Fruit fly (Drosophila melanogaster): ENCODE measurements around the gene CG42583.
"Not testable (repeated sequence)": the region's sequence is repeated elsewhere in the genome, so short reads cannot be mapped to it uniquely, and the experiment has no call there.

CG42583 gene

dm6 chrX:20140710-20141109, 1.1 kb downstream of the CG42583 start, which contains the start of gene CG34332:
CG34332 (plus strand) TSS chrX:20141010.
- TF ChIP-seq usp (GFP tag; optimal IDR thresholded peaks at IDR 0.05) (no peak), br (GFP tag; optimal IDR thresholded peaks at IDR 0.05) (no peak), Myc (optimal IDR thresholded peaks at IDR 0.05) (no peak), Vsx2 (GFP tag; optimal IDR thresholded peaks at IDR 0.05; ENCODE audit: partially characterized antibody) (no peak), OdsH (GFP tag; optimal IDR thresholded peaks at IDR 0.05) (no peak), Dif (GFP tag; optimal IDR thresholded peaks at IDR 0.05; ENCODE audit: partially characterized antibody) (no peak)

DNA sequence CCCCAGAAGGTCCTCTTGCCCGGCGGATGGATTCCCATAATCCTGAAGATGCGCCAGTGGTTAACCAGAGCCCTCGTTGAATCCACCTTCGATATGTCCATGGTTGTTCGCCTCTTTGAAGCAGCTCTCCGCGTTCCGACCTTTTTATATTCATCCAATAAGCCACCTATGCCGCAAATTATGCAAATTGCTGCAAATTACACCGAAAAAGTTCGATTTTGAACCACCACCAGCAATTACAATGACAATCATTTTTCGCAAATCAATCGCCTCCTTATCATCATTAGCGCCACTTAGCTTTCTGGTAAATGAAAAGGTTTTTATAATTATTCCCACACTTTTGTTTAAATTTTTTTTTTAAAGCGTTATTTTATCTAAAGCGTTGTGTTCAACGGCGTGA, 3.5 kb downstream of the CG42583 start, which contains the start of gene Or19a:
Gene Or19a, minus strand, starts transcription at position 101 of the 400 bp plus-strand sequence.
- TF ChIP-seq pan (optimal IDR thresholded peaks at IDR 0.05); CrebA (GFP tag; optimal IDR thresholded peaks at IDR 0.05; ENCODE audit: borderline replicate concordance); Hr78 (GFP tag; optimal IDR thresholded peaks at IDR 0.05): not testable (repeated sequence)

DNA sequence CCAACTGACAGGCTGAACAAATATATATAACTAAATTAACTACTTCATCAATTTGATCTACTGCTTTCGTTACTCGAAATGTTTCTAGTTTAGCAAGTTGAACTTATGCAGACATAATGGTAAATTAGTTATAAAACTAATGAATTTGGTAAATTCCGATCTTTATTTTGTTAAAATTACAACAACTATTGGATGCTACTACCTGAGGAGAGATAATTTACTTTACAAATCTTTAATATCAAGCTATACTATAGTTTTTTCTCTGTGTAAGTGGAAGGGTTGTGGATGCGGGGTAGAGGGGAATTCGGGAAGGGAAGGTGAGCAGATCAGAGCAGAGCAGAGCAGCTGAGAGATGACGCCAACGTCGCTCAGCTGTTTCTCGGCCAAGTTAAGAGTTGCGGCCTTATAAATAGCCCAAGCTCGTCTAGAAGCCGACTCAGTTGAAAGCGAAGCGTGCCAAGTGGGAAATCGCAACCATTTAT, 8.1 kb downstream of the CG42583 start, which contains the start of gene aspr:
Gene aspr, plus strand, starts transcription at position 432 of the 482 bp plus-strand sequence.
- no peak for TF ChIP-seq Rel (GFP tag; optimal IDR thresholded peaks at IDR 0.05)
- TF ChIP-seq Rel (tag; optimal IDR thresholded peaks at IDR 0.05) = no peak
- no peak for TF ChIP-seq Mio (GFP tag; optimal IDR thresholded peaks at IDR 0.05)
- no peak for TF ChIP-seq dmrt93B (GFP tag; optimal IDR thresholded peaks at IDR 0.05)
- no peak for TF ChIP-seq lola (GFP tag; optimal IDR thresholded peaks at IDR 0.05)
- TF ChIP-seq Dif (GFP tag; optimal IDR thresholded peaks at IDR 0.05; ENCODE audit: partially characterized antibody) = no peak
- TF ChIP-seq OdsH (GFP tag; optimal IDR thresholded peaks at IDR 0.05) = no peak
- no peak for TF ChIP-seq usp (GFP tag; optimal IDR thresholded peaks at IDR 0.05)
- TF ChIP-seq sv (GFP tag; optimal IDR thresholded peaks at IDR 0.05) = no peak
- TF ChIP-seq HLH106 (tag; optimal IDR thresholded peaks at IDR 0.05) = no peak
- TF ChIP-seq CG9705 (GFP tag; optimal IDR thresholded peaks at IDR 0.05) = no peak

DNA sequence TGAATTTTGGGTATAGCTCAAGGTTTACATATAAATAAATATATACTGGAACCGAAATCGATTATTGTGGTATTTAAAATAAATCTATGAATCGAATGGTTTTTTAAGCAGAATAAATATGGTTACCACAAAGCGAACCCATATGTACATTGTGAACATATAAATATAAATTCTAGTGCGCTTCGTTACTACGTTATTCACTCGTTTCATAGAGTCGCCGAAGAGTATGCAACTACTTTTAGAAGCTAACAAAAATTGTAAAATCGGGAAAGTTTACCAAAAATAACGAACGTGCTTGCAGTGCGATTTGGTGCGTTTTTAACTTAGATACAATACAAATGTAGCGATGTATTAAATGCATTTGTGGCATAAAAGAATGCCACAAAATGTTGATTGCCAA, 16.4 kb downstream of the CG42583 start:
- TF ChIP-seq psq (GFP tag; optimal IDR thresholded peaks at IDR 0.05) = no peak

DNA sequence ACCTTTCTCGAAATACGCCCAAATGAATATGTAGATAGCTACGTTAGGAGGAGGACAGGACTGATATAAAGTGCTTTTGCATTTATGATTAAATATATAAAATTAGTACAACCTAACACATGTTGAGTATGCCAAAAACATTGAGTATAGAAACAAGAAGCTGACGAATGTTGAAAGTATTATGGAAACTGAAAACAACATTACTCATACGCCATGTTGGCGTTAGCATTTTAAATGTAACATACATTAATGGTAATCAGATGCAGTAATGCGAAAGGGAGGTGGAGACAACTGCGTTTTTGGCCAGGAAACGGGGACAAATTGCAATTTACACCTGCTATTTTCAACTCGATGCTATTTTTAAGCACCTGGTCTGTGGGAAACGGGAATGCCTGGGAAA, 18.9 kb downstream of the CG42583 start:
- no peak for TF ChIP-seq GATAd (GFP tag; optimal IDR thresholded peaks at IDR 0.05)
- no peak for TF ChIP-seq h (GFP tag; optimal IDR thresholded peaks at IDR 0.05)
- TF ChIP-seq CrebA (GFP tag; optimal IDR thresholded peaks at IDR 0.05; ENCODE audit: borderline replicate concordance) = no peak
- TF ChIP-seq dmrt93B (GFP tag; optimal IDR thresholded peaks at IDR 0.05) = no peak
- TF ChIP-seq usp (GFP tag; optimal IDR thresholded peaks at IDR 0.05) = no peak
- TF ChIP-seq tai (GFP tag; optimal IDR thresholded peaks at IDR 0.05) = no peak
- no peak for TF ChIP-seq Hr83 (GFP tag; optimal IDR thresholded peaks at IDR 0.05; ENCODE audit: poor library complexity, severe bottlenecking)
- TF ChIP-seq OdsH (GFP tag; optimal IDR thresholded peaks at IDR 0.05) = no peak
- no peak for TF ChIP-seq dl (GFP tag; optimal IDR thresholded peaks at IDR 0.05; ENCODE audit: insufficient read depth in 1 of 2, partially characterized antibody in 2 of 2)
- TF ChIP-seq HLH106 (tag; optimal IDR thresholded peaks at IDR 0.05) = no peak
- TF ChIP-seq Vsx2 (GFP tag; optimal IDR thresholded peaks at IDR 0.05; ENCODE audit: partially characterized antibody) = no peak
- no peak for TF ChIP-seq Dif (GFP tag; optimal IDR thresholded peaks at IDR 0.05; ENCODE audit: partially characterized antibody)

DNA sequence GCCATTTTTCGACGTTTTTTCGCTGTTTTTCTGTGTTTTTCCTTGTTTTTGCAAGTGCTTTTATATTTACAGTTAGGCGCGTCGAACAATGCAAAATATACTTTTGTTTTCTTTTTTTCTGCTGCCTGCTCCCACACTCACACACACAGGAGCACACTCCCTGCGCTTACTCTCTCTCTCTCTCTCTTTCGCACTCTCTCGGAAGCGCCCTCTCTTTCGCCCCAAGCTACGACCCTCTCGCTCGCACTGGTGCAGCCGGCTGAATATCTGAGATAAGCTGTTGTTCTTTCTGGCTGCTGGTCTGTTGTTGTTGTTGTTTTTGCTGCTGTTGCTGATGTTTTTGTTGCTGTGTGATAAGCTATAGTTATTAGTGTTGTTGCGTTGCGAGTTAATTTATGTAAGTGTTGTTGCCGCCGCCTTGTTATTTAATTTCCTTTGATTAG, 19.4 kb downstream of the CG42583 start:
- peak; percentile 89 for TF ChIP-seq jim (GFP tag; optimal IDR thresholded peaks at IDR 0.05)
- TF ChIP-seq Hnf4 (GFP tag; optimal IDR thresholded peaks at IDR 0.05) = no peak
- no peak for TF ChIP-seq sv (GFP tag; optimal IDR thresholded peaks at IDR 0.05)
- peak; percentile 11 for TF ChIP-seq Sp1 (GFP tag; optimal IDR thresholded peaks at IDR 0.05)
- peak; percentile 62 for TF ChIP-seq Hr83 (GFP tag; optimal IDR thresholded peaks at IDR 0.05; ENCODE audit: poor library complexity, severe bottlenecking)
- peak; percentile 50 for TF ChIP-seq h (GFP tag; optimal IDR thresholded peaks at IDR 0.05)
- peak in 1 of 2 experiments; percentile 86 for TF ChIP-seq dl (GFP tag; optimal IDR thresholded peaks at IDR 0.05; ENCODE audit: insufficient read depth in 1 of 2, partially characterized antibody in 2 of 2)
- peak; percentile 77 for TF ChIP-seq Dif (GFP tag; optimal IDR thresholded peaks at IDR 0.05; ENCODE audit: partially characterized antibody)

DNA sequence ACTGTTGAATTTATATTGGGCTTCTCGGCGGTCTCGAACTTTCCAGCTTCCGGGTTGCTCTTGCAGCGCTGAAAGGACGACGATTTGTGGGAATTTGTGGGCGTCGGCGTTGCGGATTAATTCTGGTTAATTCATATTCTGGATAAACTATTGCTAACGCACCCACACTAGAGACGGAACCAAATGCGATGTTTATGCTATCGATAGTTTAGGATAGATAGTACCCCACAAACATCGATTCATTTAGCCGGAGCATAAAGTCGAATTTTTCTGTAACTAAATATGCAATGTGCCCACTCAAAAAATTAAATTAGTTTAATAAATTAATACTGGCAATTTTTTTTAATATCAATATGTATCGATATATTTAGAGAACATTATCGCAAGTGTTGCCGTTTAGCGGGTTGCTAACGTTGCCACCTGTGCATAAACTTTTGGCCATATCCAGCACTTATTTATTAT, 20.1 kb downstream of the CG42583 start, which contains the start of gene Rab35:
Gene Rab35, minus strand, starts transcription at position 194 of the 462 bp plus-strand sequence.
- TF ChIP-seq GATAd (GFP tag; optimal IDR thresholded peaks at IDR 0.05) (no peak), rgr (GFP tag; optimal IDR thresholded peaks at IDR 0.05) (peak; percentile 17), sv (GFP tag; optimal IDR thresholded peaks at IDR 0.05) (peak; percentile 24), lola (GFP tag; optimal IDR thresholded peaks at IDR 0.05) (no peak), psq (GFP tag; optimal IDR thresholded peaks at IDR 0.05) (no peak), Dif (GFP tag; optimal IDR thresholded peaks at IDR 0.05; ENCODE audit: partially characterized antibody) (no peak), fru (GFP tag; optimal IDR thresholded peaks at IDR 0.05) (no peak), woc (GFP tag; optimal IDR thresholded peaks at IDR 0.05) (no peak), dl (GFP tag; optimal IDR thresholded peaks at IDR 0.05; ENCODE audit: insufficient read depth in 1 of 2, partially characterized antibody in 2 of 2) (no peak), Hr78 (GFP tag; optimal IDR thresholded peaks at IDR 0.05) (no peak), pan (optimal IDR thresholded peaks at IDR 0.05) (no peak), foxo (GFP tag; optimal IDR thresholded peaks at IDR 0.05) (peak in 1 of 2 experiments; percentile 0), Jra (GFP tag; optimal IDR thresholded peaks at IDR 0.05) (peak; percentile 40), HLH106 (tag; optimal IDR thresholded peaks at IDR 0.05) (no peak), CG32264 (GFP tag; optimal IDR thresholded peaks at IDR 0.05) (no peak), sage (GFP tag; optimal IDR thresholded peaks at IDR 0.05) (peak; percentile 2), dsf (GFP tag; optimal IDR thresholded peaks at IDR 0.05; ENCODE audit: borderline replicate concordance) (peak; percentile 4), Vsx2 (GFP tag; optimal IDR thresholded peaks at IDR 0.05; ENCODE audit: partially characterized antibody) (no peak), jim (GFP tag; optimal IDR thresholded peaks at IDR 0.05) (no peak), h (GFP tag; optimal IDR thresholded peaks at IDR 0.05) (peak; percentile 29)

Measured in whole organism, wandering third instar larva.